Worm (Caenorhabditis elegans) whole organism, mixed stage, embryonic: ENCODE data around the gene F35D2.3.

Experiments
- M03D4.4 ChIP-seq: sonication (generic microtip); optimal IDR thresholded peaks from 2 replicates; lab custom pipeline; 2017; ENCODE audit warnings: mild to moderate bottlenecking, missing genetic modification characterization, missing compliant biosample characterization
- bed-3 ChIP-seq: fragments of 200-800 bp; sonication (Bioruptor generic); optimal IDR thresholded peaks from 3 replicates; lab custom pipeline; 2018; ENCODE audit warnings: mild to moderate bottlenecking, missing genetic modification characterization, moderate library complexity, missing compliant biosample characterization
- ceh-39 ChIP-seq: fragments of 150-350 bp; optimal IDR thresholded peaks from 2 replicates; lab custom pipeline; 2014; ENCODE audit warnings: missing biosample characterization, missing genetic modification characterization
- ceh-43 ChIP-seq: fragments of 200-800 bp; sonication (Bioruptor generic); optimal IDR thresholded peaks from 2 replicates; lab custom pipeline; 2018; ENCODE audit warnings: mild to moderate bottlenecking, missing genetic modification characterization, moderate library complexity, missing compliant biosample characterization
- ceh-83 ChIP-seq: fragments of 200-800 bp; sonication (Bioruptor generic); optimal IDR thresholded peaks from 2 replicates; lab custom pipeline; 2018; ENCODE audit warnings: mild to moderate bottlenecking, missing genetic modification characterization, missing compliant biosample characterization
- ces-1 ChIP-seq: fragments of 150-350 bp; optimal IDR thresholded peaks from 2 replicates; lab custom pipeline; 2014; ENCODE audit warnings: missing biosample characterization, missing genetic modification reagents, missing genetic modification characterization
- cnd-1 ChIP-seq: fragments of 200-800 bp; sonication (Bioruptor generic); optimal IDR thresholded peaks from 2 replicates; lab custom pipeline; 2018; ENCODE audit warnings: mild to moderate bottlenecking, missing genetic modification characterization, missing compliant biosample characterization
- drap-1 ChIP-seq: fragments of 200-800 bp; sonication (Bioruptor generic); optimal IDR thresholded peaks from 3 replicates; lab custom pipeline; 2018; ENCODE audit warnings: mild to moderate bottlenecking, missing genetic modification characterization, missing compliant biosample characterization
- elt-1 ChIP-seq: sonication (generic microtip); optimal IDR thresholded peaks from 2 replicates; lab custom pipeline; 2017; ENCODE audit warnings: missing genetic modification characterization, mild to moderate bottlenecking, missing compliant biosample characterization, antibody characterized with exemption, moderate library complexity, borderline replicate concordance; ENCODE audit not compliant: insufficient read depth
- elt-3 ChIP-seq: fragments of 150-350 bp; optimal IDR thresholded peaks from 2 replicates; lab custom pipeline; 2014; ENCODE audit warnings: missing biosample characterization, missing genetic modification characterization
- flh-1 ChIP-seq: fragments of 200-800 bp; sonication (Bioruptor generic); optimal IDR thresholded peaks from 2 replicates; lab custom pipeline; 2018; ENCODE audit warnings: mild to moderate bottlenecking, missing genetic modification characterization, moderate library complexity, missing compliant biosample characterization
- ham-2 ChIP-seq: fragments of 200-800 bp; sonication (Bioruptor generic); optimal IDR thresholded peaks from 2 replicates; lab custom pipeline; 2018; ENCODE audit warnings: mild to moderate bottlenecking, missing genetic modification characterization, missing compliant biosample characterization
- hlh-1 ChIP-seq: fragments of 150-350 bp; optimal IDR thresholded peaks from 2 replicates; lab custom pipeline; 2014; ENCODE audit warnings: missing biosample characterization, missing genetic modification reagents, missing genetic modification characterization
- lin-13 ChIP-seq: fragments of 150-350 bp; optimal IDR thresholded peaks from 2 replicates; lab custom pipeline; 2014; ENCODE audit warnings: missing biosample characterization, missing genetic modification characterization
- lin-32 ChIP-seq: fragments of 200-800 bp; sonication (Bioruptor generic); optimal IDR thresholded peaks from 2 replicates; lab custom pipeline; 2018; ENCODE audit warnings: mild to moderate bottlenecking, missing genetic modification characterization, missing compliant biosample characterization
- lsy-2 ChIP-seq: fragments of 150-350 bp; optimal IDR thresholded peaks from 2 replicates; lab custom pipeline; 2014; ENCODE audit warnings: missing biosample characterization, missing genetic modification characterization
- mab-5 ChIP-seq: fragments of 150-350 bp; optimal IDR thresholded peaks from 2 replicates; lab custom pipeline; 2014; ENCODE audit warnings: missing biosample characterization, missing genetic modification characterization
- mep-1 ChIP-seq: fragments of 150-350 bp; optimal IDR thresholded peaks from 2 replicates; lab custom pipeline; 2017; ENCODE audit warnings: missing biosample characterization, missing genetic modification reagents, missing genetic modification characterization, inconsistent platforms
- mls-2 ChIP-seq: sonication (generic microtip); optimal IDR thresholded peaks from 2 replicates; lab custom pipeline; 2016; ENCODE audit warnings: mild to moderate bottlenecking, missing genetic modification characterization, moderate library complexity, missing compliant biosample characterization
- nhr-12 ChIP-seq: fragments of 150-350 bp; optimal IDR thresholded peaks from 2 replicates; lab custom pipeline; 2014; ENCODE audit warnings: missing biosample characterization, missing genetic modification characterization
- nhr-28 ChIP-seq: fragments of 150-350 bp; optimal IDR thresholded peaks from 2 replicates; lab custom pipeline; 2014; ENCODE audit warnings: missing biosample characterization, missing genetic modification characterization
- nhr-76 ChIP-seq: sonication (generic microtip); optimal IDR thresholded peaks from 2 replicates; lab custom pipeline; 2017; ENCODE audit warnings: missing biosample characterization, missing genetic modification characterization
- pha-4 ChIP-seq: fragments of 150-350 bp; optimal IDR thresholded peaks from 2 replicates; lab custom pipeline; 2018; ENCODE audit warnings: missing biosample characterization, missing genetic modification reagents, missing genetic modification characterization
- sem-2 ChIP-seq: fragments of 200-800 bp; sonication (Bioruptor generic); optimal IDR thresholded peaks from 2 replicates; lab custom pipeline; 2018; ENCODE audit warnings: mild to moderate bottlenecking, missing genetic modification characterization, missing compliant biosample characterization
- sptf-1 ChIP-seq: sonication (generic microtip); optimal IDR thresholded peaks from 2 replicates; lab custom pipeline; 2017; ENCODE audit warnings: mild to moderate bottlenecking, missing genetic modification characterization, moderate library complexity, missing compliant biosample characterization
- tbx-8 ChIP-seq: fragments of 200-800 bp; sonication (Bioruptor generic); optimal IDR thresholded peaks from 2 replicates; lab custom pipeline; 2018; ENCODE audit warnings: mild to moderate bottlenecking, missing genetic modification characterization, moderate library complexity, missing compliant biosample characterization
- unc-120 ChIP-seq: sonication (generic microtip); optimal IDR thresholded peaks from 2 replicates; lab custom pipeline; 2017; ENCODE audit warnings: missing genetic modification characterization, missing compliant biosample characterization; ENCODE audit not compliant: poor library complexity, severe bottlenecking
- unc-39 ChIP-seq: fragments of 150-350 bp; optimal IDR thresholded peaks from 2 replicates; lab custom pipeline; 2014; ENCODE audit warnings: missing biosample characterization, missing genetic modification characterization
- unc-62 ChIP-seq: fragments of 150-350 bp; optimal IDR thresholded peaks from 2 replicates; lab custom pipeline; 2014; ENCODE audit warnings: missing biosample characterization, missing genetic modification reagents, missing genetic modification characterization
- ztf-11 ChIP-seq: fragments of 150-350 bp; optimal IDR thresholded peaks from 2 replicates; lab custom pipeline; 2014; ENCODE audit warnings: missing biosample characterization, missing genetic modification characterization

Gene F35D2.3

DNA sequence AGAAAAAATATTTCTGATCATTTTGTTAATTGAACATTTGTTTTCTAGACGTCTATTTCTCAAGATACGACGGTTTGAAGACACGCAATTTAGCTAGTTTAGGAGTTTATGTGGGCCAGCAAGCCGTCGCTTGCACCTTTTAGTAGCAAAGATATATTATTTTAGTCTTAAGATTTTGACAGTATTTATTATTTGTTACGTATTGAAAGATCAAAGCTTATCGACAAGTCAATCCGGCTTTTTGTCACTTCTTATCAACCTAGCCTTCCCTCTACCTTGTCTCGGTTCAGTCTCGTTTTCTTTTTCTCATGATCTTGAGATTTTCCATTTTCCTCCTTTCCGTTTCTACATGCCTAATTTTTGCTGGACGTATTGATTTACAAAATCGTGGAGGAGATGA is 3.7 kb downstream of the F35D2.3 start, which contains the start of gene F35D2.2:
F35D2.2 (plus strand) TSS at position 301 of the 400 bp plus-strand sequence.
- TF ChIP-seq hlh-1 (tag; lab: Kevin White, UChicago) (no peak), ceh-39 (tag; lab: Kevin White, UChicago) (no peak), drap-1 (GFP tag; lab: Kevin White, UChicago) (no peak), mep-1 (tag; lab: Kevin White, UChicago) (no peak), bed-3 (GFP tag; lab: Kevin White, UChicago) (no peak), ces-1 (GFP tag; lab: Kevin White, UChicago) (no peak), cnd-1 (no peak), lsy-2 (tag; lab: Kevin White, UChicago) (no peak), lin-32 (GFP tag; lab: Kevin White, UChicago) (no peak), elt-3 (tag; lab: Kevin White, UChicago) (no peak), ztf-11 (no peak), lin-13 (no peak), unc-62 (GFP tag; lab: Kevin White, UChicago) (no peak), unc-39 (tag; lab: Kevin White, UChicago) (no peak)

DNA sequence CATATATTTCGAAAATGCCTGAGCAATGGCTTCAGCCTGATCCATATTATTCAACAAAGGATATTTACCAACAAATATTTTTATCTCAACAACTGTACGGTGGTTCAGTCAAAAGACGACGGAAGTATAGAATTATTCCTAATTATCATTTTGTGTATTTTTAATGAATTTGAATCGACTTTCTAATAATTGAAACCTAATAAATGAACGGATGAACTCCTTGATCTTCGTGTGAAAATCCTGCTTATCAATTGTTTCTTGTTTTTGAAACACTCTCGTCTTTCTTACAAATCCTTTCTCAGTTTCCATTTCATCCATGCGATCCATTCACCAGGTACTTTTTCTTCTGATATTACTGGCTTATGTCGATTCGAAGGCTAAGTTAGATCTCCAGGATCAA is 5.2 kb downstream of the F35D2.3 start, which contains the start of gene F35D2.1:
F35D2.1 (plus strand) TSS at position 301 of the 400 bp plus-strand sequence.
- TF ChIP-seq mab-5 (no peak), pha-4 (tag; lab: Kevin White, UChicago) (no peak), ham-2 (no peak), M03D4.4 (tag; lab: Kevin White, UChicago) (no peak), unc-62 (GFP tag; lab: Kevin White, UChicago) (no peak), ceh-39 (tag; lab: Kevin White, UChicago) (no peak)

DNA sequence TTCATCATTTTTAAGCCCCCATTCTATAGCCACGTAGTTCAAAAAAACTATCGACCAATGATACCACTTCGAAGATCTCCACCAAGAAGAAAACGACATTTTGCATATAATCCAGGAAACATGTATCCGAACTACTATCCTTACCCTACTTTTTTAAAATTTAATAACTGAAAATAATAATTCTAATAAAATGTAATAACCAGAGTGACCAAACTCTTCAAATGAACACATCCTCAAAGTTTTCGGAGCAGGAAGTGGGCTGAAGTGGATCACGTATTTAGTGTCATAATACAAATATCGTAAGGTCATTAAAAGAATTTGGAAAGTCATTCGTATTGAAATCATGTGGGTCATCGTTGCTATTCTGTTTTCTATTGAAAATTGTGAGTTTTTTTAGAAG is 7.0 kb downstream of the F35D2.3 start, which contains the start of gene F35D2.6:
F35D2.6 (plus strand) TSS at position 301 of the 400 bp plus-strand sequence.
- TF ChIP-seq flh-1 (GFP tag; lab: Kevin White, UChicago) (no peak), sem-2 (GFP tag; lab: Kevin White, UChicago) (no peak), nhr-12 (tag; lab: Kevin White, UChicago) (no peak), M03D4.4 (tag; lab: Kevin White, UChicago) (no peak)

DNA sequence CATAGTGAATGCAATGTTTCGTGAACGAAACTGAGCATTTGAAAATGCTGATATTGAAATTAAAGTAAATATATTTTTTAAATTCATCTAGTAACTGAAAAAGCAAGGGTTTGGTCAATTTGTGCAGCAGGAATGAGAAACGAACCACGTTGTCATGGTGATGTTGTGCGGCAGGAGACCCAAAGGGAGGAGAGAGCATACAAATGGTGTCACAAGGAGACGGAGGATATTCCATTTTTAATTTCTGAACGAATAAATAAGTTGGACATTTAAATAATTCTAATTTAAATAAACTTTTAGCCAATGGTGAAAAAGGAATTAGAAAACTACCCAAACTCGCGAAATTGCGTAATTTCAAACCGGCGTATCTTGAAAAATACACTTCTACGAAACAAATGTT is 13.2 kb downstream of the F35D2.3 start, which contains the start of gene mks-3:
mks-3 (minus strand) TSS at position 101 of the 400 bp plus-strand sequence.
- TF ChIP-seq lin-32 (GFP tag; lab: Kevin White, UChicago) = no peak
- no peak for TF ChIP-seq nhr-28 (tag; lab: Kevin White, UChicago)
- TF ChIP-seq lsy-2 (tag; lab: Kevin White, UChicago) = no peak
- no peak for TF ChIP-seq M03D4.4 (tag; lab: Kevin White, UChicago)
- no peak for TF ChIP-seq drap-1 (GFP tag; lab: Kevin White, UChicago)
- no peak for TF ChIP-seq elt-1 (tag; lab: Kevin White, UChicago)
- TF ChIP-seq unc-62 (GFP tag; lab: Kevin White, UChicago) = no peak
- no peak for TF ChIP-seq ceh-83 (GFP tag; lab: Kevin White, UChicago)
- TF ChIP-seq unc-39 (tag; lab: Kevin White, UChicago) = no peak
- TF ChIP-seq ceh-43 (GFP tag; lab: Kevin White, UChicago) = no peak
- TF ChIP-seq nhr-76 (tag; lab: Kevin White, UChicago) = no peak
- no peak for TF ChIP-seq flh-1 (GFP tag; lab: Kevin White, UChicago)
- no peak for TF ChIP-seq mep-1 (tag; lab: Kevin White, UChicago)
- TF ChIP-seq ztf-11 = no peak
- TF ChIP-seq tbx-8 (GFP tag; lab: Kevin White, UChicago) = no peak
- no peak for TF ChIP-seq unc-120 (tag; lab: Kevin White, UChicago)
- TF ChIP-seq bed-3 (GFP tag; lab: Kevin White, UChicago) = no peak

DNA sequence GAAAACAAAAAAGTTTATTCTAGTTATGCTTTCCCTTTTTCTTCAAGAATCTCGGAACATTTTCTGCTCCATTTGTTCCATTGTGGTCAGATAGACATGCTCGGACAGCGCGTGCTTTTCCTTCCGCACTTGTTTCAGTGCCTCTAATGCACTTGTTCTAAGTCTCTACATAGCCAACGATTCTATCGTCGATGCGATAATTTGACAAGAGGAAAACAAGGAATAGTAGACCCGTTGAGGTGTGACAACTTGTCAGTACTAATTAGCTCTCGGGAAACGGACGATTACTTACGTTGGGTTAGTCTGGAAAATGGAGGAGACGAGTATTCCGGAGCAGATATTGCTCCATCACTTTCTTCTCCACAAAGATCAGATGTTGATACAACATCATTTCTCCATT is 17.9 kb downstream of the F35D2.3 start:
- no peak for TF ChIP-seq ham-2
- TF ChIP-seq hlh-1 (tag; lab: Kevin White, UChicago) = no peak
- peak; percentile 26 for TF ChIP-seq ces-1 (GFP tag; lab: Kevin White, UChicago)

DNA sequence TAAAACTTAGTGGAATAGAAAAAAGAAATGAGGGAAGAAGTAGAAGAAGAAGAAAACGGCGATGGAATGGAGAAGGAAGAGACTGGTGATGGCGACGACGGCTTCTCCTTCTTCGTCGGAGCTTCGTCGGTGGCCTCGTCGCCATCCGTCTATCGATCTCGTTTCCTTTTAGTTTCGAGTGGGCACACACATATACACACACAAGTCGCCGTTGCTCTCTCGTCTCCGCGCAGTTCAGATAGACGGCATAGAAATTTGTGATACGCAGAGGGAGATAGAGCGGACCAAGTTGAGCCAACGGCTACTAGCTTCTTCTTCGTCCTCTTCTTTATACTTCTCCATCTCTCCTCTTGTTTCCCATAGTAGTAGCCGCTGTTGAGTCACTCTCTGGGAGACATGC is 22.8 kb downstream of the F35D2.3 start:
- no peak for TF ChIP-seq sem-2 (GFP tag; lab: Kevin White, UChicago)
- TF ChIP-seq sptf-1 (tag; lab: Kevin White, UChicago) = peak; percentile 30
- TF ChIP-seq elt-3 (tag; lab: Kevin White, UChicago) = no peak
- TF ChIP-seq ces-1 (GFP tag; lab: Kevin White, UChicago) = peak; percentile 18
- TF ChIP-seq drap-1 (GFP tag; lab: Kevin White, UChicago) = peak; percentile 21
- peak; percentile 21 for TF ChIP-seq mep-1 (tag; lab: Kevin White, UChicago)
- TF ChIP-seq mls-2 (tag; lab: Kevin White, UChicago) = peak; percentile 61
